Worm (Caenorhabditis elegans) whole organism, late embryonic: ENCODE results near the gene nhr-118.

Experiments used
- ceh-30 ChIP-seq: fragments of 150-350 bp; optimal IDR thresholded peaks from 2 replicates; lab custom pipeline; 2014; ENCODE audit warnings: missing biosample characterization, missing genetic modification characterization
- ceh-48 ChIP-seq: sonication (generic microtip); optimal IDR thresholded peaks from 2 replicates; lab custom pipeline; 2016; ENCODE audit warnings: missing genetic modification characterization, inconsistent platforms, missing compliant biosample characterization
- ceh-6 ChIP-seq: fragments of 200-800 bp; sonication (Bioruptor generic); optimal IDR thresholded peaks from 2 replicates; lab custom pipeline; 2018; ENCODE audit warnings: mild to moderate bottlenecking, missing genetic modification characterization, missing compliant biosample characterization
- hlh-30 ChIP-seq: sonication (generic microtip); optimal IDR thresholded peaks from 2 replicates; lab custom pipeline; 2017; ENCODE audit warnings: antibody characterized with exemption, missing genetic modification characterization, missing compliant biosample characterization; ENCODE audit not compliant: insufficient read depth
- hlh-6 ChIP-seq: sonication (generic microtip); optimal IDR thresholded peaks from 2 replicates; lab custom pipeline; 2016; ENCODE audit warnings: missing genotype, missing genetic modification characterization, missing compliant biosample characterization
- nfya-1 ChIP-seq: sonication (generic microtip); optimal IDR thresholded peaks from 2 replicates; lab custom pipeline; 2017; ENCODE audit warnings: missing genetic modification characterization, mild to moderate bottlenecking, missing compliant biosample characterization, antibody characterized with exemption, moderate library complexity
- nhr-11 ChIP-seq: fragments of 150-350 bp; optimal IDR thresholded peaks from 2 replicates; lab custom pipeline; 2014; ENCODE audit warnings: missing biosample characterization, missing genetic modification characterization
- odd-2 ChIP-seq: sonication (generic microtip); optimal IDR thresholded peaks from 2 replicates; lab custom pipeline; 2017; ENCODE audit warnings: antibody characterized with exemption, mild to moderate bottlenecking, missing genetic modification characterization, missing compliant biosample characterization
- pha-4 ChIP-seq: fragments of 150-350 bp; optimal IDR thresholded peaks from 2 replicates; lab custom pipeline; 2018; ENCODE audit warnings: missing biosample characterization, missing genetic modification reagents, missing genetic modification characterization
- unc-55 ChIP-seq: sonication (generic microtip); optimal IDR thresholded peaks from 2 replicates; lab custom pipeline; 2017; ENCODE audit warnings: missing biosample characterization, missing genetic modification reagents, missing genetic modification characterization

DNA sequence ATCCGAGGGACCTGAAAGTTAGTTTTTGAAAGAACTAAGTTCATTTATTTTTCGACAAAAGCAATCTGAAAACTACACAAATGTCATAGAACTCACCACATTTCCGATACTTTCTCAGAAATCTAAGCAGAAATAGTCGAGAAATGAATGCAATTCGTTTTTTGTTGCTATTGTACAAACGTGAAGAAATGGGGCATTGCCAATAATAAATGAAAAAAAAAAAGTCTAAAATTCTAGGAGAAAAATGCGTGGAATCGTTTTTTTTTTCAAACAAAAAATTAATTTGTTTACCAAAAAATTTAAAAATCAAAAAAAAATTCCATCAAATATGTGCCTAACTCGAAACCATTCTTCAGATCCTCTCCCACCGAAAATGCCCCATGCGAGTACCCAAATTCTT lies 4.1 kb downstream of the nhr-118 start, which contains the start of gene Y47D7A.17:
- TF ChIP-seq nfya-1 (no peak), nhr-11 (no peak), ceh-48 (tag; lab: Kevin White, UChicago) (no peak), unc-55 (GFP tag; lab: Kevin White, UChicago) (no peak), pha-4 (tag; lab: Kevin White, UChicago) (no peak), odd-2 (tag; lab: Kevin White, UChicago) (no peak), hlh-30 (tag; lab: Kevin White, UChicago) (no peak), ceh-30 (tag; lab: Kevin White, UChicago) (no peak), ceh-6 (GFP tag; lab: Kevin White, UChicago) (no peak), hlh-6 (tag; lab: Kevin White, UChicago) (no peak)
